Fruit fly (Drosophila melanogaster) whole organism, embryonic: ENCODE data around the gene CG1024.

ENCODE experiments used
- Atf6 ChIP-seq: fragments of 200-800 bp; sonication (Bioruptor generic); IDR thresholded peaks from 2 replicates; pipeline ENCODE4 v1.3.6; 2022; ENCODE audit warnings: missing biosample characterization, missing genetic modification characterization
- Blimp-1 ChIP-seq: fragments of 200-800 bp; sonication (Bioruptor generic); optimal IDR thresholded peaks from 3 replicates; lab custom pipeline; 2018; ENCODE audit warnings: missing biosample characterization, missing genetic modification characterization, mild to moderate bottlenecking, moderate library complexity, missing genetic modification reagents
- Bteb2 ChIP-seq: fragments of 200-800 bp; sonication (Bioruptor generic); optimal IDR thresholded peaks from 2 replicates; lab custom pipeline; 2016; ENCODE audit warnings: missing biosample characterization, missing genetic modification characterization
- CG10462 ChIP-seq: fragments of 200-800 bp; sonication (Bioruptor generic); optimal IDR thresholded peaks from 2 replicates; lab custom pipeline; 2016; ENCODE audit warnings: missing biosample characterization, missing genetic modification characterization
- CG11093 ChIP-seq: fragments of 200-800 bp; sonication (Bioruptor generic); IDR thresholded peaks from 3 replicates; pipeline ENCODE4 v1.3.6; 2022; ENCODE audit warnings: missing biosample characterization, missing genetic modification characterization
- CG12659 ChIP-seq: fragments of 200-800 bp; sonication (Bioruptor generic); optimal IDR thresholded peaks from 3 replicates; lab custom pipeline; 2017; ENCODE audit warnings: mild to moderate bottlenecking, missing biosample characterization, missing genetic modification reagents, missing genetic modification characterization
- CG14014 ChIP-seq: fragments of 200-800 bp; sonication (Bioruptor generic); IDR thresholded peaks from 2 replicates; pipeline ENCODE4 v1.3.6; 2022; ENCODE audit warnings: missing biosample characterization, missing genetic modification characterization
- CG17802 ChIP-seq: fragments of 200-800 bp; sonication (Bioruptor generic); optimal IDR thresholded peaks from 2 replicates; lab custom pipeline; 2018; ENCODE audit warnings: missing biosample characterization, mild to moderate bottlenecking, missing genetic modification characterization, moderate library complexity
- CG18011 ChIP-seq: fragments of 200-800 bp; sonication (Bioruptor generic); optimal IDR thresholded peaks from 2 replicates; lab custom pipeline; 2017; ENCODE audit warnings: missing biosample characterization, missing genetic modification characterization, mild to moderate bottlenecking, moderate library complexity, missing genotype
- CG18476 ChIP-seq: fragments of 200-800 bp; sonication (Bioruptor generic); optimal IDR thresholded peaks from 2 replicates; lab custom pipeline; 2016; ENCODE audit warnings: missing biosample characterization, mild to moderate bottlenecking, missing genetic modification characterization
- CG2199 ChIP-seq: fragments of 200-800 bp; sonication (Bioruptor generic); IDR thresholded peaks from 3 replicates; pipeline ENCODE4 v1.3.6; 2022; ENCODE audit warnings: missing biosample characterization, missing genetic modification characterization
- CG2712 ChIP-seq: fragments of 200-800 bp; optimal IDR thresholded peaks from 3 replicates; lab custom pipeline; 2019; ENCODE audit warnings: missing biosample characterization, mild to moderate bottlenecking, missing genetic modification characterization, moderate library complexity
- CG3163 ChIP-seq: fragments of 200-800 bp; sonication (Bioruptor generic); optimal IDR thresholded peaks from 3 replicates; lab custom pipeline; 2016; ENCODE audit warnings: missing biosample characterization, missing genetic modification characterization
- CG4617 ChIP-seq: fragments of 200-800 bp; sonication (Bioruptor generic); optimal IDR thresholded peaks from 3 replicates; lab custom pipeline; 2016; ENCODE audit warnings: missing biosample characterization, missing genetic modification characterization, borderline replicate concordance
- CG9215 ChIP-seq: fragments of 200-800 bp; sonication (Bioruptor generic); IDR thresholded peaks from 2 replicates; pipeline ENCODE4 v1.3.6; 2022; ENCODE audit warnings: missing biosample characterization, missing genetic modification characterization
- CG9437 ChIP-seq: fragments of 200-800 bp; sonication (Bioruptor generic); optimal IDR thresholded peaks from 2 replicates; lab custom pipeline; 2018; ENCODE audit warnings: missing biosample characterization, mild to moderate bottlenecking, missing genetic modification characterization
- Dbx ChIP-seq: fragments of 200-800 bp; sonication (Bioruptor generic); IDR thresholded peaks from 3 replicates; pipeline ENCODE4 v1.3.6; 2022; ENCODE audit warnings: missing biosample characterization, missing genetic modification characterization
- Deaf1 ChIP-seq: fragments of 200-800 bp; optimal IDR thresholded peaks from 3 replicates; lab custom pipeline; 2019; ENCODE audit warnings: missing biosample characterization, mild to moderate bottlenecking, missing genetic modification characterization, moderate library complexity
- HLHmδ ChIP-seq: fragments of 200-800 bp; sonication (Bioruptor generic); optimal IDR thresholded peaks from 2 replicates; lab custom pipeline; 2018; ENCODE audit warnings: missing biosample characterization, mild to moderate bottlenecking, missing genetic modification characterization, moderate library complexity
- MBD-R2 ChIP-seq: fragments of 200-800 bp; sonication (Bioruptor generic); IDR thresholded peaks from 2 replicates; pipeline ENCODE4 v1.3.6; 2022; ENCODE audit warnings: missing biosample characterization, missing genetic modification characterization
- NC2β ChIP-seq: fragments of 200-800 bp; sonication (Bioruptor generic); optimal IDR thresholded peaks from 2 replicates; lab custom pipeline; 2016; ENCODE audit warnings: missing biosample characterization, missing genetic modification characterization
- NFAT ChIP-seq: fragments of 200-800 bp; sonication (Bioruptor generic); IDR thresholded peaks from 2 replicates; pipeline ENCODE4 v1.3.6; 2022; ENCODE audit warnings: missing biosample characterization, missing genetic modification characterization
- Oli ChIP-seq: fragments of 200-800 bp; sonication (Bioruptor generic); optimal IDR thresholded peaks from 2 replicates; lab custom pipeline; 2018; ENCODE audit warnings: missing biosample characterization, mild to moderate bottlenecking, missing genetic modification characterization, moderate library complexity
- Scr ChIP-seq: fragments of 200-800 bp; sonication (Bioruptor generic); IDR thresholded peaks from 2 replicates; pipeline ENCODE4 v1.3.6; 2022; ENCODE audit warnings: missing biosample characterization, missing genetic modification characterization; ENCODE audit not compliant: partially characterized antibody
- Sry-δ ChIP-seq: fragments of 200-800 bp; sonication (Bioruptor generic); optimal IDR thresholded peaks from 2 replicates; lab custom pipeline; 2016; ENCODE audit warnings: missing biosample characterization, missing genetic modification characterization
- TFAM ChIP-seq: fragments of 200-800 bp; sonication (Bioruptor generic); optimal IDR thresholded peaks from 2 replicates; lab custom pipeline; 2017; ENCODE audit warnings: missing biosample characterization, missing genetic modification characterization, inconsistent platforms
- abd-A ChIP-seq: fragments of 200-800 bp; sonication (Bioruptor generic); optimal IDR thresholded peaks from 3 replicates; lab custom pipeline; 2019; ENCODE audit warnings: missing biosample characterization, mild to moderate bottlenecking, missing genetic modification characterization, moderate library complexity
- btn ChIP-seq: fragments of 200-800 bp; sonication (Bioruptor generic); optimal IDR thresholded peaks from 2 replicates; lab custom pipeline; 2016; ENCODE audit warnings: missing biosample characterization, missing genetic modification characterization
- caup ChIP-seq: fragments of 200-800 bp; sonication (Bioruptor generic); optimal IDR thresholded peaks from 3 replicates; lab custom pipeline; 2017; ENCODE audit warnings: missing biosample characterization, mild to moderate bottlenecking, missing genetic modification characterization, moderate library complexity; ENCODE audit not compliant: severe bottlenecking
- croc ChIP-seq: fragments of 200-800 bp; sonication (Bioruptor generic); conservative IDR thresholded peaks from 3 replicates; pipeline ENCODE4 v1.3.6; 2022; ENCODE audit warnings: missing biosample characterization, missing genetic modification characterization
- dmrt11E ChIP-seq: fragments of 200-800 bp; sonication (Bioruptor generic); optimal IDR thresholded peaks from 3 replicates; lab custom pipeline; 2018; ENCODE audit warnings: missing biosample characterization, mild to moderate bottlenecking, missing genetic modification characterization, moderate library complexity
- exex ChIP-seq: fragments of 200-800 bp; sonication (Bioruptor generic); optimal IDR thresholded peaks from 4 replicates; lab custom pipeline; 2018; ENCODE audit warnings: missing biosample characterization, mild to moderate bottlenecking, missing genetic modification characterization, moderate library complexity
- fd3F ChIP-seq: fragments of 200-800 bp; sonication (Bioruptor generic); optimal IDR thresholded peaks from 2 replicates; lab custom pipeline; 2018; ENCODE audit warnings: missing biosample characterization, mild to moderate bottlenecking, missing genetic modification characterization, moderate library complexity
- h ChIP-seq: fragments of >200 bp; optimal IDR thresholded peaks from 2 replicates; lab custom pipeline; 2017
- lmd ChIP-seq: fragments of 200-800 bp; sonication (Bioruptor generic); IDR thresholded peaks from 2 replicates; pipeline ENCODE4 v1.3.6; 2022; ENCODE audit warnings: missing biosample characterization, missing genetic modification characterization
- otp ChIP-seq: fragments of 200-800 bp; sonication (Bioruptor generic); IDR thresholded peaks from 3 replicates; pipeline ENCODE4, ENCODE4 v1.3.6; 2022; ENCODE audit warnings: missing biosample characterization, missing genetic modification characterization
- p53 ChIP-seq: fragments of 200-800 bp; sonication (Bioruptor generic); optimal IDR thresholded peaks from 2 replicates; lab custom pipeline; 2016; ENCODE audit warnings: missing biosample characterization, missing genetic modification characterization
- prd ChIP-seq, 3 experiments: fragments of >200 bp in 2 of 3; fragments of 200-800 bp in 1 of 3; sonication (Bioruptor generic) in 1 of 3; optimal IDR thresholded peaks in 2 of 3; IDR thresholded peaks in 1 of 3; 2 replicates in 2 of 3; 3 replicates in 1 of 3; pipeline versions ENCODE4 v1.3.6 to Lab custom; 2017 to 2022; ENCODE audit warnings: missing biosample characterization in 1 of 3, missing genetic modification characterization in 1 of 3
- pum ChIP-seq: fragments of 200-800 bp; sonication (Bioruptor generic); optimal IDR thresholded peaks from 2 replicates; lab custom pipeline; 2016; ENCODE audit warnings: missing biosample characterization, missing genetic modification characterization
- ranshi ChIP-seq: fragments of 200-800 bp; sonication (Bioruptor generic); IDR thresholded peaks from 2 replicates; pipeline ENCODE4 v1.3.6; 2022; ENCODE audit warnings: missing biosample characterization, missing genetic modification characterization
- sisA ChIP-seq: fragments of 200-800 bp; sonication (Bioruptor generic); IDR thresholded peaks from 2 replicates; pipeline ENCODE4 v1.3.6; 2022; ENCODE audit warnings: missing biosample characterization, missing genetic modification characterization
- vvl ChIP-seq: fragments of 200-800 bp; sonication (Bioruptor generic); IDR thresholded peaks from 2 replicates; pipeline ENCODE4 v1.3.6; 2022; ENCODE audit warnings: missing biosample characterization, missing genetic modification characterization
- yki ChIP-seq: fragments of >200 bp; optimal IDR thresholded peaks from 3 replicates; lab custom pipeline; 2018
- zen ChIP-seq: fragments of 200-800 bp; sonication (Bioruptor generic); optimal IDR thresholded peaks from 3 replicates; lab custom pipeline; 2018; ENCODE audit warnings: missing biosample characterization, mild to moderate bottlenecking, missing genetic modification characterization, moderate library complexity

Gene CG1024

dm6 chr3R:6402522-6403171, 22.5 kb upstream of the CG1024 start (continued):
- TF ChIP-seq CG10462: no peak
- no peak for TF ChIP-seq NFAT (GFP tag; lab: Robert Waterston, UW)
- no peak for TF ChIP-seq dmrt11E
- no peak for TF ChIP-seq CG3163
- no peak for TF ChIP-seq Sry-δ
- peak; percentile 27; the same call in 1 of the 2 replicates for TF ChIP-seq Scr
- TF ChIP-seq Dbx (GFP tag; lab: Robert Waterston, UW): no peak
- TF ChIP-seq CG4617 (GFP tag; lab: Kevin White, UChicago): no peak
- TF ChIP-seq HLHmδ (GFP tag; lab: Kevin White, UChicago): no peak
- TF ChIP-seq vvl: no peak
- TF ChIP-seq Atf6: no peak
- no peak for TF ChIP-seq p53
- TF ChIP-seq Oli (tag; lab: Kevin White, UChicago): no peak
- TF ChIP-seq croc: no peak
- TF ChIP-seq CG9437: no peak
- TF ChIP-seq yki: no peak
- TF ChIP-seq Bteb2 (GFP tag; lab: Kevin White, UChicago): no peak
- TF ChIP-seq ranshi (GFP tag; lab: Robert Waterston, UW): no peak
- no peak for TF ChIP-seq fd3F
- TF ChIP-seq pum (GFP tag; lab: Kevin White, UChicago): no peak
- TF ChIP-seq TFAM (GFP tag; lab: Kevin White, UChicago): no peak
- no peak for TF ChIP-seq Blimp-1 (GFP tag; lab: Kevin White, UChicago)
- no peak for TF ChIP-seq CG14014 (GFP tag; lab: Robert Waterston, UW)
- no peak for TF ChIP-seq caup (GFP tag; lab: Kevin White, UChicago)
- TF ChIP-seq CG2712 (tag; lab: Kevin White, UChicago): no peak
- no peak for TF ChIP-seq prd (optimal IDR thresholded peaks at IDR 0.05; lab: Kevin White, UChicago)
- TF ChIP-seq prd (GFP tag; IDR thresholded peaks at IDR 0.05; lab: Robert Waterston, UW): no peak
- no peak for TF ChIP-seq CG18011
- TF ChIP-seq zen (tag; lab: Kevin White, UChicago): no peak
- no peak for TF ChIP-seq CG11093
- no peak for TF ChIP-seq btn (GFP tag; lab: Kevin White, UChicago)
- TF ChIP-seq CG18476: no peak
- no peak for TF ChIP-seq h (lab: Kevin White, UChicago)
- peak; percentile 27 for TF ChIP-seq abd-A (tag; lab: Kevin White, UChicago)
- peak; percentile 94 for TF ChIP-seq exex (tag; lab: Kevin White, UChicago)
- no peak for TF ChIP-seq otp (GFP tag; lab: Robert Waterston, UW)
- TF ChIP-seq sisA (GFP tag; lab: Robert Waterston, UW): no peak
- TF ChIP-seq MBD-R2 (GFP tag; lab: Robert Waterston, UW): no peak
- no peak for TF ChIP-seq Deaf1 (tag; lab: Kevin White, UChicago)
- no peak for TF ChIP-seq NC2β (GFP tag; lab: Kevin White, UChicago)
- no peak for TF ChIP-seq lmd (GFP tag; lab: Robert Waterston, UW)
- no peak for TF ChIP-seq CG12659 (GFP tag; lab: Kevin White, UChicago)
- peak; percentile 51; the same call in 1 of the 3 replicates for TF ChIP-seq CG2199
- no peak for TF ChIP-seq CG9215 (GFP tag; lab: Robert Waterston, UW)
- TF ChIP-seq CG17802 (tag; lab: Kevin White, UChicago): no peak
- TF ChIP-seq, all 482 proteins: peak for 31
